Worm (Caenorhabditis elegans) whole organism, L1 larva: ENCODE results near the gene fbxa-206.

Experiments used
- C16A3.4 ChIP-seq: fragments of 150-350 bp; optimal IDR thresholded peaks from 2 replicates; lab custom pipeline; 2014; ENCODE audit warnings: missing biosample characterization, missing genetic modification characterization
- dsc-1 ChIP-seq: sonication (generic microtip); optimal IDR thresholded peaks from 2 replicates; lab custom pipeline; 2016; ENCODE audit warnings: mild to moderate bottlenecking, missing genetic modification characterization, missing compliant biosample characterization
- lin-13 ChIP-seq: fragments of 150-350 bp; optimal IDR thresholded peaks from 2 replicates; lab custom pipeline; 2014; ENCODE audit warnings: missing biosample characterization, missing genetic modification reagents, missing genetic modification characterization
- lin-15B ChIP-seq: fragments of 150-350 bp; sonication (generic microtip); optimal IDR thresholded peaks from 3 replicates; lab custom pipeline; 2014; ENCODE audit warnings: missing biosample characterization, missing genetic modification characterization
- mef-2 ChIP-seq: fragments of 150-350 bp; optimal IDR thresholded peaks from 2 replicates; lab custom pipeline; 2014; ENCODE audit warnings: missing biosample characterization, missing genetic modification characterization
- nhr-11 ChIP-seq: fragments of 150-350 bp; optimal IDR thresholded peaks from 2 replicates; lab custom pipeline; 2014; ENCODE audit warnings: missing biosample characterization, missing genetic modification characterization
- unc-62 ChIP-seq: fragments of 150-350 bp; optimal IDR thresholded peaks from 2 replicates; lab custom pipeline; 2014; ENCODE audit warnings: missing biosample characterization, missing genetic modification reagents, missing genetic modification characterization

DNA sequence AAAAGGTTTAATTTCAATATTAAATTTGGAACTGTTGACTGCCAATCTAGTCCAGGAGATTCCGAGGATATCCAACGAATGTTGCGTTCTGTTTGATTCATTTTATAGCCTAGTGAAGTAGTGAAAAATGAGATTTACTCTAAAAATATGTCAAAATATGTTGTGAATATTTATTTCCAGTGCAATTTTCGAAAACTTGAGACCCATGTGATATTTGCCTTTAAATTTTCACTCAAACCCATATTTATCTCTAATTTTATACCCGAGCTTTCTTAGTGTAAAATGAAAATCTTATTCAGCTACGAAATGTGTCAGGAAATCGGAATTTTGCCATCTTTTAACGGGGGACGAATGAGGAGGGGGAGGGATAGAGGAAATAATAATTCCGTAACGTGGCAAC lies 8.4 kb downstream of the fbxa-206 start, which contains the start of gene F09C6.16:
- TF ChIP-seq dsc-1 (no peak), unc-62 (GFP tag; lab: Kevin White, UChicago) (no peak), mef-2 (no peak), lin-15B (tag; lab: Kevin White, UChicago) (no peak), C16A3.4 (tag; lab: Kevin White, UChicago) (no peak), lin-13 (GFP tag; lab: Kevin White, UChicago) (no peak), nhr-11 (tag; lab: Kevin White, UChicago) (no peak)
